Fruit fly (Drosophila melanogaster) whole organism, embryonic: ENCODE data around the gene CG14110.

Experiments
- Abd-B ChIP-seq: fragments of 200-800 bp; sonication (Bioruptor generic); optimal IDR thresholded peaks from 2 replicates; lab custom pipeline; 2018; ENCODE audit warnings: missing biosample characterization, mild to moderate bottlenecking, missing genetic modification characterization, moderate library complexity
- Adf1 ChIP-seq: fragments of 200-800 bp; sonication (Bioruptor generic); IDR thresholded peaks from 2 replicates; pipeline ENCODE4 v1.3.6; 2022; ENCODE audit warnings: missing biosample characterization, missing genetic modification characterization
- Bdp1 ChIP-seq: fragments of 200-800 bp; sonication (Bioruptor generic); optimal IDR thresholded peaks from 3 replicates; lab custom pipeline; 2016; ENCODE audit warnings: missing biosample characterization, missing genetic modification characterization
- CG11398 ChIP-seq: fragments of 200-800 bp; sonication (Bioruptor generic); optimal IDR thresholded peaks from 2 replicates; lab custom pipeline; 2016; ENCODE audit warnings: missing biosample characterization, missing genetic modification characterization
- CG11456 ChIP-seq: fragments of 200-800 bp; sonication (Bioruptor generic); IDR thresholded peaks from 3 replicates; pipeline ENCODE4 v1.3.6; 2022; ENCODE audit warnings: missing biosample characterization, missing genetic modification characterization
- CG11695 ChIP-seq: fragments of 200-800 bp; sonication (Bioruptor generic); IDR thresholded peaks from 3 replicates; pipeline ENCODE4 v1.3.6; 2022; ENCODE audit warnings: missing biosample characterization, missing genetic modification characterization
- CG12236 ChIP-seq: fragments of 200-800 bp; sonication (Bioruptor generic); optimal IDR thresholded peaks from 2 replicates; lab custom pipeline; 2016; ENCODE audit warnings: missing biosample characterization, missing genetic modification characterization
- CG12659 ChIP-seq: fragments of 200-800 bp; sonication (Bioruptor generic); optimal IDR thresholded peaks from 3 replicates; lab custom pipeline; 2017; ENCODE audit warnings: mild to moderate bottlenecking, missing biosample characterization, missing genetic modification reagents, missing genetic modification characterization
- CG13894 ChIP-seq: fragments of 200-800 bp; sonication (Bioruptor generic); optimal IDR thresholded peaks from 3 replicates; lab custom pipeline; 2018; ENCODE audit warnings: missing biosample characterization, mild to moderate bottlenecking, missing genetic modification characterization, moderate library complexity
- CG17359 ChIP-seq: fragments of 200-800 bp; sonication (Bioruptor generic); optimal IDR thresholded peaks from 3 replicates; lab custom pipeline; 2018; ENCODE audit warnings: missing biosample characterization, mild to moderate bottlenecking, missing genetic modification characterization, moderate library complexity
- CG18619 ChIP-seq: fragments of 200-800 bp; sonication (Bioruptor generic); optimal IDR thresholded peaks from 3 replicates; lab custom pipeline; 2017; ENCODE audit warnings: missing biosample characterization, mild to moderate bottlenecking, missing genetic modification characterization
- CG2712 ChIP-seq: fragments of 200-800 bp; optimal IDR thresholded peaks from 3 replicates; lab custom pipeline; 2019; ENCODE audit warnings: missing biosample characterization, mild to moderate bottlenecking, missing genetic modification characterization, moderate library complexity
- CG2875 ChIP-seq: fragments of 200-800 bp; sonication (Bioruptor generic); optimal IDR thresholded peaks from 2 replicates; lab custom pipeline; 2017; ENCODE audit warnings: missing biosample characterization, mild to moderate bottlenecking, missing genetic modification characterization, missing genetic modification reagents
- CG30020 ChIP-seq: fragments of 200-800 bp; optimal IDR thresholded peaks from 2 replicates; lab custom pipeline; 2019; ENCODE audit warnings: missing biosample characterization, mild to moderate bottlenecking, missing genetic modification characterization, moderate library complexity
- CG31441 ChIP-seq: fragments of 200-800 bp; sonication (Bioruptor generic); IDR thresholded peaks from 2 replicates; pipeline ENCODE4 v1.3.6; 2022; ENCODE audit warnings: missing biosample characterization, missing genetic modification characterization
- CG3163 ChIP-seq: fragments of 200-800 bp; sonication (Bioruptor generic); optimal IDR thresholded peaks from 3 replicates; lab custom pipeline; 2016; ENCODE audit warnings: missing biosample characterization, missing genetic modification characterization
- CG7745 ChIP-seq: fragments of 200-800 bp; sonication (Bioruptor generic); optimal IDR thresholded peaks from 2 replicates; lab custom pipeline; 2018; ENCODE audit warnings: missing biosample characterization, mild to moderate bottlenecking, missing genetic modification characterization, moderate library complexity
- Ets65A ChIP-seq: fragments of 200-800 bp; sonication (Bioruptor generic); peaks from one replicate; lab custom pipeline; 2016; ENCODE audit warnings: missing biosample characterization, missing genetic modification characterization
- HmgZ ChIP-seq: fragments of 200-800 bp; sonication (Bioruptor generic); optimal IDR thresholded peaks from 2 replicates; lab custom pipeline; 2018; ENCODE audit warnings: missing biosample characterization, mild to moderate bottlenecking, missing genetic modification characterization
- Hr51 ChIP-seq, 2 experiments: fragments of 200-800 bp; sonication (Bioruptor generic); optimal IDR thresholded peaks; 2 replicates in 1 of 2; 3 replicates in 1 of 2; lab custom pipeline; 2016 to 2018; ENCODE audit warnings: missing biosample characterization in 2 of 2, missing genetic modification characterization in 2 of 2, mild to moderate bottlenecking in 1 of 2, moderate library complexity in 1 of 2
- Hr78 ChIP-seq, 2 experiments: fragments of 200-800 bp in 1 of 2; fragments of >200 bp in 1 of 2; sonication (Bioruptor generic) in 1 of 2; optimal IDR thresholded peaks; 2 replicates each; lab custom pipeline; 2017 to 2019; ENCODE audit warnings: missing biosample characterization in 2 of 2, missing genetic modification characterization in 2 of 2, mild to moderate bottlenecking in 1 of 2, moderate library complexity in 1 of 2
- Oli ChIP-seq: fragments of 200-800 bp; sonication (Bioruptor generic); optimal IDR thresholded peaks from 2 replicates; lab custom pipeline; 2018; ENCODE audit warnings: missing biosample characterization, mild to moderate bottlenecking, missing genetic modification characterization, moderate library complexity
- Poxn ChIP-seq: fragments of 200-800 bp; sonication (Bioruptor generic); IDR thresholded peaks from 2 replicates; pipeline ENCODE4 v1.3.6; 2022; ENCODE audit warnings: missing biosample characterization, missing genetic modification characterization
- Ravus ChIP-seq: fragments of 200-800 bp; sonication (Bioruptor generic); IDR thresholded peaks from 2 replicates; pipeline ENCODE4 v1.3.6; 2022; ENCODE audit warnings: missing biosample characterization, missing genetic modification characterization
- Six4 ChIP-seq: fragments of 200-800 bp; sonication (Bioruptor generic); optimal IDR thresholded peaks from 2 replicates; lab custom pipeline; 2016; ENCODE audit warnings: missing biosample characterization, missing genetic modification characterization
- Sox100B ChIP-seq: fragments of 200-800 bp; sonication (Bioruptor generic); optimal IDR thresholded peaks from 3 replicates; lab custom pipeline; 2018; ENCODE audit warnings: missing biosample characterization, mild to moderate bottlenecking, missing genetic modification characterization
- Tbp ChIP-seq: fragments of >200 bp; optimal IDR thresholded peaks from 2 replicates; lab custom pipeline; 2018; ENCODE audit warnings: missing biosample characterization, missing genetic modification characterization
- Usf ChIP-seq: fragments of 200-800 bp; sonication (Bioruptor generic); optimal IDR thresholded peaks from 2 replicates; lab custom pipeline; 2017; ENCODE audit warnings: missing genotype, missing biosample characterization, missing genetic modification characterization
- ab ChIP-seq: fragments of 200-800 bp; sonication (Bioruptor generic); optimal IDR thresholded peaks from 2 replicates; lab custom pipeline; 2016; ENCODE audit warnings: missing biosample characterization, missing genetic modification characterization
- ato ChIP-seq: fragments of 200-800 bp; sonication (Bioruptor generic); IDR thresholded peaks from 2 replicates; pipeline ENCODE4 v1.3.6; 2022; ENCODE audit warnings: missing biosample characterization, missing genetic modification characterization; ENCODE audit not compliant: partially characterized antibody
- bcd ChIP-seq: fragments of 200-800 bp; sonication (Bioruptor generic); optimal IDR thresholded peaks from 2 replicates; lab custom pipeline; 2017; ENCODE audit warnings: missing biosample characterization, mild to moderate bottlenecking, missing genetic modification characterization
- chif ChIP-seq, 2 experiments: fragments of 200-800 bp; sonication (Bioruptor generic); optimal IDR thresholded peaks; 3 replicates each; lab custom pipeline; 2016; ENCODE audit warnings: missing biosample characterization in 2 of 2, missing genetic modification characterization in 2 of 2
- crc ChIP-seq: fragments of 200-800 bp; sonication (Bioruptor generic); optimal IDR thresholded peaks from 2 replicates; lab custom pipeline; 2016; ENCODE audit warnings: missing biosample characterization, missing genetic modification characterization
- danr ChIP-seq: fragments of 200-800 bp; sonication (Bioruptor generic); IDR thresholded peaks from 2 replicates; pipeline ENCODE4 v1.3.6; 2022; ENCODE audit warnings: missing biosample characterization, missing genetic modification characterization
- dati ChIP-seq: fragments of 200-800 bp; sonication (Bioruptor generic); IDR thresholded peaks from 2 replicates; pipeline ENCODE4 v1.3.6; 2022; ENCODE audit warnings: missing biosample characterization, missing genetic modification characterization
- grau ChIP-seq: fragments of 200-800 bp; optimal IDR thresholded peaks from 3 replicates; lab custom pipeline; 2019; ENCODE audit warnings: missing biosample characterization, mild to moderate bottlenecking, missing genetic modification characterization, moderate library complexity
- jigr1 ChIP-seq: fragments of 200-800 bp; sonication (Bioruptor generic); IDR thresholded peaks from 3 replicates; pipeline ENCODE4 v1.3.6; 2022; ENCODE audit warnings: missing biosample characterization, missing genetic modification characterization
- kah ChIP-seq: fragments of 200-800 bp; sonication (Bioruptor generic); optimal IDR thresholded peaks from 2 replicates; lab custom pipeline; 2018; ENCODE audit warnings: missing biosample characterization, mild to moderate bottlenecking, missing genetic modification characterization
- klu ChIP-seq: fragments of 200-800 bp; sonication (Bioruptor generic); IDR thresholded peaks from 2 replicates; pipeline ENCODE4 v1.3.6; 2022; ENCODE audit warnings: missing biosample characterization, missing genetic modification characterization
- mld ChIP-seq: fragments of 200-800 bp; sonication (Bioruptor generic); IDR thresholded peaks from 3 replicates; pipeline ENCODE4 v1.3.6; 2022; ENCODE audit warnings: missing biosample characterization, missing genetic modification characterization; ENCODE audit not compliant: partially characterized antibody
- sqz ChIP-seq: fragments of 200-800 bp; sonication (Bioruptor generic); optimal IDR thresholded peaks from 3 replicates; lab custom pipeline; 2018; ENCODE audit warnings: missing biosample characterization, mild to moderate bottlenecking, missing genetic modification characterization
- sug ChIP-seq: fragments of 200-800 bp; optimal IDR thresholded peaks from 2 replicates; lab custom pipeline; 2019; ENCODE audit warnings: missing biosample characterization, mild to moderate bottlenecking, missing genetic modification characterization, moderate library complexity
- tap ChIP-seq: fragments of 200-800 bp; optimal IDR thresholded peaks from 3 replicates; lab custom pipeline; 2019; ENCODE audit warnings: missing biosample characterization, mild to moderate bottlenecking, missing genetic modification characterization, moderate library complexity
- tgo ChIP-seq: fragments of 200-800 bp; sonication (Bioruptor generic); IDR thresholded peaks from 3 replicates; pipeline ENCODE4 v1.3.6; 2022; ENCODE audit warnings: missing biosample characterization, missing genetic modification characterization
- toy ChIP-seq: fragments of 200-800 bp; sonication (Bioruptor generic); IDR thresholded peaks from 2 replicates; pipeline ENCODE4 v1.3.6; 2022; ENCODE audit warnings: missing biosample characterization, missing genetic modification characterization
- twi ChIP-seq: fragments of 200-800 bp; optimal IDR thresholded peaks from 2 replicates; lab custom pipeline; 2019; ENCODE audit warnings: missing biosample characterization, mild to moderate bottlenecking, missing genetic modification characterization, moderate library complexity
- tx ChIP-seq: fragments of 200-800 bp; sonication (Bioruptor generic); optimal IDR thresholded peaks from 2 replicates; lab custom pipeline; 2016; ENCODE audit warnings: missing biosample characterization, missing genetic modification characterization
- wek ChIP-seq: fragments of 200-800 bp; sonication (Bioruptor generic); optimal IDR thresholded peaks from 3 replicates; lab custom pipeline; 2018; ENCODE audit warnings: missing biosample characterization, mild to moderate bottlenecking, missing genetic modification characterization, moderate library complexity
- yki ChIP-seq: fragments of >200 bp; optimal IDR thresholded peaks from 3 replicates; lab custom pipeline; 2018
- zen ChIP-seq: fragments of 200-800 bp; sonication (Bioruptor generic); optimal IDR thresholded peaks from 3 replicates; lab custom pipeline; 2018; ENCODE audit warnings: missing biosample characterization, mild to moderate bottlenecking, missing genetic modification characterization, moderate library complexity

CG14110 gene

DNA sequence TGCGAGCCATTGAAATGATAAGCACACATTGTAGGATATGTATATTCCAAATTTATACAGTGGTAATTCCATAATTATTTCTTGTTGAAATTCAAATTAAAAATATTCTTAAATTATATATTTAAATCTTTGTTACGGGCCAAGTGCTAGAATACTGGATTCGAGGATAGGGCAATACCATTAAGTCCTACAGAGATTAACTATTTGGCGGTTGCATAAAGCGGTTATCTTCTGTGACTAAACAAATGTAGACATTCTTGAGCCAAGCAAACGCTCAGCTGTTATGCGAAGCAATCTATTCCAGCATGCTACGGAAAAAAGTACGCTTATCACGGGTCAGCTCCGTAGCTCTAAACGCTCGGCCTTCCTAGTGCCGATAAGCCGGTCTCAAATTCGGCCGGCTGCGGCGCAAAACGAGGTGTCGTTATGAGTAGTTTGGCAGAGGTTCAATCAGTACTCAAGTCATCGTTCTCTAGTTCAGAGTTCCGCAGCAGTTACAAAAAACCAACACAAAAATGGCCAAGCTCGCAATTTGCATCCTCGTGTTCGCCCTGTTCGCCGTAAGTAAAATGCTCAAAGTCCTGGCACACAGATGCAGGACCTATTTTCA lies 28.4 kb upstream of the CG14110 start, which contains the start of gene Nplp2 (continued):
- TF ChIP-seq Hr51 (GFP tag; optimal IDR thresholded peaks at IDR 0.05; lab: Kevin White, UChicago) (peak in 1 of 2 experiments; percentile 54), ato (GFP tag; lab: Robert Waterston, UW) (no peak), grau (tag; lab: Kevin White, UChicago) (peak; percentile 91), danr (GFP tag; lab: Robert Waterston, UW) (peak; percentile 16; the same call in 1 of the 2 replicates), Usf (GFP tag; lab: Kevin White, UChicago) (peak; percentile 36), CG3163 (GFP tag; lab: Kevin White, UChicago) (no peak), bcd (GFP tag; lab: Kevin White, UChicago) (peak; percentile 43), chif (GFP tag; optimal IDR thresholded peaks at IDR 0.05; lab: Kevin White, UChicago) (no peak), kah (GFP tag; lab: Kevin White, UChicago) (no peak), sqz (GFP tag; lab: Kevin White, UChicago) (peak; percentile 8), CG11695 (GFP tag; lab: Robert Waterston, UW) (0 out of 3 replicates have a peak, but pooled peaks have one; percentile 39), Poxn (GFP tag; lab: Robert Waterston, UW) (no peak), Tbp (GFP tag; lab: Kevin White, UChicago) (no peak), Ets65A (GFP tag; lab: Kevin White, UChicago) (peak; percentile 90), CG12236 (no peak), toy (GFP tag; lab: Robert Waterston, UW) (no peak), jigr1 (GFP tag; lab: Robert Waterston, UW) (no peak), HmgZ (tag; lab: Kevin White, UChicago) (no peak), Ravus (GFP tag; lab: Robert Waterston, UW) (no peak), crc (GFP tag; lab: Kevin White, UChicago) (no peak), tx (GFP tag; lab: Kevin White, UChicago) (no peak), twi (peak; percentile 30), Adf1 (0 out of 2 replicates have a peak, but pooled peaks have one; percentile 30), CG30020 (no peak), dati (peak; percentile 25; the same call in 1 of the 2 replicates), sug (tag; lab: Kevin White, UChicago) (peak; percentile 48), Oli (tag; lab: Kevin White, UChicago) (peak; percentile 65), ab (GFP tag; lab: Kevin White, UChicago) (no peak), CG12659 (GFP tag; lab: Kevin White, UChicago) (peak; percentile 41), zen (tag; lab: Kevin White, UChicago) (peak; percentile 11), Six4 (GFP tag; lab: Kevin White, UChicago) (peak; percentile 13), CG17359 (tag; lab: Kevin White, UChicago) (peak; percentile 63), CG7745 (no peak), tap (tag; lab: Kevin White, UChicago) (peak; percentile 34), CG31441 (peak; percentile 61), Bdp1 (GFP tag; lab: Kevin White, UChicago) (no peak), tgo (GFP tag; lab: Robert Waterston, UW) (peak; percentile 63; the same call in 2 of the 3 replicates), klu (GFP tag; lab: Robert Waterston, UW) (no peak), CG11456 (GFP tag; lab: Robert Waterston, UW) (peak; percentile 71), CG13894 (tag; lab: Kevin White, UChicago) (no peak), Abd-B (GFP tag; lab: Kevin White, UChicago) (peak; percentile 66), CG18619 (GFP tag; lab: Kevin White, UChicago) (peak; percentile 60), CG2875 (peak; percentile 5), wek (GFP tag; lab: Kevin White, UChicago) (no peak), Hr78 (GFP tag; optimal IDR thresholded peaks at IDR 0.05; lab: Kevin White, UChicago) (no peak), CG11398 (GFP tag; lab: Kevin White, UChicago) (no peak), Sox100B (GFP tag; lab: Kevin White, UChicago) (peak; percentile 32), CG2712 (tag; lab: Kevin White, UChicago) (no peak), yki (lab: Kevin White, UChicago) (no peak), mld (GFP tag; lab: Robert Waterston, UW) (no peak)
